Worm (Caenorhabditis elegans) whole organism, young adult: ENCODE results near the gene C06E7.88.

Source experiments
- B0019.2 ChIP-seq: fragments of 200-800 bp; sonication (Bioruptor generic); conservative IDR thresholded peaks from 2 replicates; pipeline ENCODE4 v1.3.6; 2022; ENCODE audit warnings: missing genetic modification reagents, missing genetic modification characterization, missing compliant biosample characterization
- B0336.3 ChIP-seq: fragments of 200-800 bp; sonication (Bioruptor generic); IDR thresholded peaks from 2 replicates; pipeline ENCODE4 v1.3.6; 2022; ENCODE audit warnings: missing genetic modification characterization, missing compliant biosample characterization
- C06A6.2 ChIP-seq: fragments of 200-800 bp; sonication (Bioruptor generic); conservative IDR thresholded peaks from 2 replicates; pipeline ENCODE4 v1.3.6; 2022; ENCODE audit warnings: missing genetic modification characterization, missing compliant biosample characterization
- F10E7.11 ChIP-seq: sonication (generic microtip); optimal IDR thresholded peaks from 2 replicates; lab custom pipeline; 2017; ENCODE audit warnings: mild to moderate bottlenecking, missing genetic modification characterization, moderate library complexity, missing compliant biosample characterization
- F22D6.2 ChIP-seq: sonication (generic microtip); optimal IDR thresholded peaks from 2 replicates; lab custom pipeline; 2016; ENCODE audit warnings: mild to moderate bottlenecking, missing genetic modification characterization, missing compliant biosample characterization
- F33H1.4 ChIP-seq: fragments of 200-800 bp; sonication (Bioruptor generic); IDR thresholded peaks from 2 replicates; pipeline ENCODE4 v1.3.6; 2022; ENCODE audit warnings: missing genetic modification reagents, missing genetic modification characterization, missing compliant biosample characterization
- F55B11.4 ChIP-seq: sonication (generic microtip); optimal IDR thresholded peaks from 2 replicates; lab custom pipeline; 2016; ENCODE audit warnings: missing compliant biosample characterization, missing genetic modification characterization, borderline replicate concordance; ENCODE audit not compliant: insufficient read depth
- F57C9.4 ChIP-seq: sonication (generic microtip); optimal IDR thresholded peaks from 2 replicates; lab custom pipeline; 2017; ENCODE audit warnings: mild to moderate bottlenecking, missing genetic modification characterization, missing compliant biosample characterization
- T07F8.4 ChIP-seq: sonication (generic microtip); optimal IDR thresholded peaks from 2 replicates; lab custom pipeline; 2016; ENCODE audit warnings: mild to moderate bottlenecking, missing genetic modification characterization, moderate library complexity, missing compliant biosample characterization
- Y53F4B.3 ChIP-seq: fragments of 200-800 bp; sonication (Bioruptor generic); IDR thresholded peaks from 2 replicates; pipeline ENCODE4 v1.3.6; 2022; ENCODE audit warnings: missing genetic modification reagents, missing genetic modification characterization, missing compliant biosample characterization
- Y53G8AR.9 ChIP-seq: fragments of 200-800 bp; sonication (Bioruptor generic); conservative IDR thresholded peaks from 2 replicates; pipeline ENCODE4 v1.3.6; 2022; ENCODE audit warnings: missing genetic modification reagents, missing genetic modification characterization, missing compliant biosample characterization
- Y95B8A.8 ChIP-seq: fragments of 200-800 bp; sonication (Bioruptor generic); IDR thresholded peaks from 2 replicates; pipeline ENCODE4 v1.3.6; 2022; ENCODE audit warnings: missing genetic modification reagents, missing genetic modification characterization, missing compliant biosample characterization
- ZK185.1 ChIP-seq: sonication (generic microtip); optimal IDR thresholded peaks from 2 replicates; lab custom pipeline; 2016; ENCODE audit warnings: mild to moderate bottlenecking, missing genetic modification characterization, missing compliant biosample characterization; ENCODE audit not compliant: poor library complexity, severe bottlenecking
- akir-1 ChIP-seq: fragments of 200-800 bp; sonication (Bioruptor generic); optimal IDR thresholded peaks from 2 replicates; lab custom pipeline; 2018; ENCODE audit warnings: mild to moderate bottlenecking, missing genetic modification characterization, moderate library complexity, missing compliant biosample characterization
- ama-1 ChIP-seq, 3 experiments: fragments of 150-350 bp in 1 of 3; sonication (generic microtip) in 2 of 3; optimal IDR thresholded peaks; 2 replicates each; lab custom pipeline; 2014 to 2018; ENCODE audit warnings: missing biosample characterization in 2 of 3, missing genetic modification characterization in 2 of 3, missing genetic modification reagents in 2 of 3
- attf-5 ChIP-seq: fragments of 200-800 bp; sonication (Bioruptor generic); optimal IDR thresholded peaks from 2 replicates; lab custom pipeline; 2018; ENCODE audit warnings: mild to moderate bottlenecking, missing genetic modification characterization, missing compliant biosample characterization
- bed-2 ChIP-seq: fragments of 200-800 bp; sonication (Bioruptor generic); IDR thresholded peaks from 2 replicates; pipeline ENCODE4 v1.3.6; 2022; ENCODE audit warnings: missing genetic modification reagents, missing genetic modification characterization, missing compliant biosample characterization
- ceh-91 ChIP-seq: fragments of 200-800 bp; sonication (Bioruptor generic); IDR thresholded peaks from 2 replicates; pipeline ENCODE4 v1.3.6; 2022; ENCODE audit warnings: missing genetic modification reagents, missing genetic modification characterization, missing compliant biosample characterization
- chd-7 ChIP-seq: sonication (generic microtip); optimal IDR thresholded peaks from 2 replicates; lab custom pipeline; 2016; ENCODE audit warnings: mild to moderate bottlenecking, missing genetic modification characterization, moderate library complexity, missing compliant biosample characterization
- dpl-1 ChIP-seq: fragments of 150-350 bp; optimal IDR thresholded peaks from 2 replicates; lab custom pipeline; 2014; ENCODE audit warnings: missing biosample characterization, missing genetic modification reagents, missing genetic modification characterization
- egl-44 ChIP-seq: fragments of 200-800 bp; sonication (Bioruptor generic); IDR thresholded peaks from 2 replicates; pipeline ENCODE4 v1.3.6; 2022; ENCODE audit warnings: missing genetic modification reagents, missing genetic modification characterization, missing compliant biosample characterization
- egrh-3 ChIP-seq: fragments of 200-800 bp; sonication (Bioruptor generic); IDR thresholded peaks from 2 replicates; pipeline ENCODE4 v1.3.6; 2022; ENCODE audit warnings: missing genetic modification reagents, missing genetic modification characterization, missing compliant biosample characterization
- hlh-12 ChIP-seq: sonication (generic microtip); optimal IDR thresholded peaks from 2 replicates; lab custom pipeline; 2016; ENCODE audit warnings: missing genetic modification characterization, missing compliant biosample characterization
- hmg-20 ChIP-seq: fragments of 200-800 bp; sonication (Bioruptor generic); IDR thresholded peaks from 2 replicates; pipeline ENCODE4 v1.3.6; 2022; ENCODE audit warnings: missing genetic modification reagents, missing genetic modification characterization, missing compliant biosample characterization
- hsf-1 ChIP-seq: fragments of 200-800 bp; sonication (Bioruptor generic); IDR thresholded peaks from 2 replicates; pipeline ENCODE4 v1.3.6; 2022; ENCODE audit warnings: missing genetic modification reagents, missing genetic modification characterization, missing compliant biosample characterization
- lin-40 ChIP-seq: sonication (generic microtip); optimal IDR thresholded peaks from 2 replicates; lab custom pipeline; 2016; ENCODE audit warnings: missing genetic modification characterization, mild to moderate bottlenecking, missing compliant biosample characterization, missing genotype, missing genetic modification reagents
- lir-1 ChIP-seq: fragments of 200-800 bp; sonication (Bioruptor generic); conservative IDR thresholded peaks from 2 replicates; pipeline ENCODE4 v1.3.6; 2022; ENCODE audit warnings: missing genetic modification reagents, missing genetic modification characterization, missing compliant biosample characterization
- lsl-1 ChIP-seq: fragments of 200-800 bp; sonication (Bioruptor generic); optimal IDR thresholded peaks from 2 replicates; lab custom pipeline; 2018; ENCODE audit warnings: mild to moderate bottlenecking, missing genetic modification characterization, moderate library complexity, missing compliant biosample characterization
- madf-8 ChIP-seq: fragments of 200-800 bp; sonication (Bioruptor generic); conservative IDR thresholded peaks from 2 replicates; pipeline ENCODE4 v1.3.6; 2022; ENCODE audit warnings: missing genetic modification reagents, missing genetic modification characterization, missing compliant biosample characterization
- mxl-1 ChIP-seq: sonication (generic microtip); optimal IDR thresholded peaks from 2 replicates; lab custom pipeline; 2016; ENCODE audit warnings: missing genetic modification characterization, missing compliant biosample characterization
- nfya-2 ChIP-seq: fragments of 200-800 bp; sonication (Bioruptor generic); IDR thresholded peaks from 2 replicates; pipeline ENCODE4 v1.3.6; 2022; ENCODE audit warnings: missing genetic modification reagents, missing genetic modification characterization, missing compliant biosample characterization
- nhr-80 ChIP-seq: sonication (generic microtip); optimal IDR thresholded peaks from 2 replicates; lab custom pipeline; 2016; ENCODE audit warnings: missing genetic modification characterization, missing compliant biosample characterization
- rpc-1 ChIP-seq, 2 experiments: fragments of 150-350 bp in 1 of 2; sonication (generic microtip) in 1 of 2; optimal IDR thresholded peaks; 2 replicates each; lab custom pipeline; 2014 to 2018; ENCODE audit warnings: missing biosample characterization in 1 of 2, missing genetic modification characterization in 1 of 2, missing genetic modification reagents in 1 of 2, missing genotype in 1 of 2
- snpc-1.1 ChIP-seq: sonication (generic microtip); optimal IDR thresholded peaks from 2 replicates; lab custom pipeline; 2017; ENCODE audit warnings: missing genetic modification characterization, mild to moderate bottlenecking, missing compliant biosample characterization, antibody characterized with exemption, moderate library complexity, missing genotype, missing genetic modification reagents; ENCODE audit not compliant: insufficient read depth
- tbp1 ChIP-seq: fragments of 200-800 bp; sonication (Bioruptor generic); optimal IDR thresholded peaks from 2 replicates; lab custom pipeline; 2018; ENCODE audit warnings: mild to moderate bottlenecking, missing genetic modification characterization, missing compliant biosample characterization
- tlf-1 ChIP-seq: fragments of 200-800 bp; sonication (Bioruptor generic); optimal IDR thresholded peaks from 2 replicates; lab custom pipeline; 2018; ENCODE audit warnings: mild to moderate bottlenecking, missing genetic modification characterization, missing compliant biosample characterization
- unc-130 ChIP-seq: sonication (generic microtip); optimal IDR thresholded peaks from 2 replicates; lab custom pipeline; 2016; ENCODE audit warnings: missing genetic modification reagents, missing genetic modification characterization, missing compliant biosample characterization
- xnd-1 ChIP-seq: sonication (generic microtip); optimal IDR thresholded peaks from 2 replicates; lab custom pipeline; 2016; ENCODE audit warnings: missing genotype, missing genetic modification reagents, missing genetic modification characterization, missing compliant biosample characterization
- zfh-2 ChIP-seq: fragments of 200-800 bp; sonication (Bioruptor generic); conservative IDR thresholded peaks from 2 replicates; pipeline ENCODE4 v1.3.6; 2022; ENCODE audit warnings: missing genetic modification reagents, missing genetic modification characterization, missing compliant biosample characterization
- ztf-18 ChIP-seq: sonication (generic microtip); optimal IDR thresholded peaks from 2 replicates; lab custom pipeline; 2016; ENCODE audit warnings: missing genotype, mild to moderate bottlenecking, missing genetic modification characterization, missing compliant biosample characterization
- ztf-25 ChIP-seq: fragments of 200-800 bp; sonication (Bioruptor generic); IDR thresholded peaks from 2 replicates; pipeline ENCODE4 v1.3.6; 2022; ENCODE audit warnings: missing genetic modification reagents, missing genetic modification characterization, missing compliant biosample characterization

The C06E7.88 gene

DNA sequence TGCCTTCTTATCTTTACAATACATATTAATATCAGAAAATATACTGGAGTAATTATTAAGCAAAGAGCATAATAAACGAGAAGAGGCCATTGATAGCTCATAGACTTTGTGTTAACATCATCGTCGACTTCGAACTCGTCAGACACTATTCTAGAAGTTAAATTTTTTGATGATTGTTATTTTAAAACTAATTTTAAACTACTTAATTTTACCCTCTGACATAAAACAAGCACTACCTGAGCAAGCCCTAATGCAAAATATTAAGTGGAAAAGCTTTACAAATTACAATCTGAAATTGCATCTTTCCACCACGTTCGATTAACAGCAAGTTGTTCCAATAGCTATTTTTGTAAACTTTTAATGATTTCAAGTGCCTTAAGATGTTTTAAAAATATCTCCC lies 3.0 kb upstream of the C06E7.88 start, which contains the start of gene srv-17:
TSS of gene srv-17 (minus strand) at position 101 of the 400 bp plus-strand sequence.
- TF ChIP-seq lsl-1 (GFP tag; lab: Kevin White, UChicago) (no peak), chd-7 (tag; lab: Kevin White, UChicago) (no peak)

DNA sequence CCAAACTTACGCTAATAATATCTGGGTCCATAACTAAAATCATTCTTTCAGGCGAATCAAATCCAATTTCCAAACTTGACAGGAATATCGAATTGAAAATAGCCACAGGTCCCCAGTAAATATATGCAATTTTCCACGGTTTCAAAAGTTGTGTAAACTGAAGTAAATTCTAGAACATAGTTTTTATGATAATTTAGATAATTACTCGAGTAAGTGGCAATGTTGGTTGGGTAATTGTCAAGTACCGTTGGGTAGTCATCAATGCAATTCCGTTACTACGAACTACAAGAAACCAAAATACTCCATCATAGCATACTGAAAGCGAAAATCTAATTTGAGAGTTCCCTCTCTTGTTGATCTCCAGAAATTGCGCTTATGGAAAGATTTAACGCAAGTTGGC lies 2.3 kb upstream of the C06E7.88 start:
- TF ChIP-seq egl-44 (no peak), zfh-2 (GFP tag; lab: Robert Waterston, UW) (no peak), hsf-1 (GFP tag; lab: Robert Waterston, UW) (no peak), F57C9.4 (tag; lab: Kevin White, UChicago) (no peak), ceh-91 (GFP tag; lab: Robert Waterston, UW) (no peak), B0336.3 (GFP tag; lab: Robert Waterston, UW) (no peak), hmg-20 (GFP tag; lab: Robert Waterston, UW) (no peak), C06A6.2 (no peak), unc-130 (GFP tag; lab: Kevin White, UChicago) (no peak), dpl-1 (no peak), ztf-25 (GFP tag; lab: Robert Waterston, UW) (no peak), bed-2 (GFP tag; lab: Robert Waterston, UW) (no peak), T07F8.4 (tag; lab: Kevin White, UChicago) (no peak), Y53G8AR.9 (no peak), hlh-12 (tag; lab: Kevin White, UChicago) (no peak), B0019.2 (GFP tag; lab: Robert Waterston, UW) (no peak), egrh-3 (no peak), chd-7 (tag; lab: Kevin White, UChicago) (no peak), rpc-1 (optimal IDR thresholded peaks at IDR 0.05; lab: Kevin White, UChicago) (no peak), rpc-1 (tag; optimal IDR thresholded peaks at IDR 0.05; lab: Kevin White, UChicago) (no peak), Y53F4B.3 (GFP tag; lab: Robert Waterston, UW) (no peak)

DNA sequence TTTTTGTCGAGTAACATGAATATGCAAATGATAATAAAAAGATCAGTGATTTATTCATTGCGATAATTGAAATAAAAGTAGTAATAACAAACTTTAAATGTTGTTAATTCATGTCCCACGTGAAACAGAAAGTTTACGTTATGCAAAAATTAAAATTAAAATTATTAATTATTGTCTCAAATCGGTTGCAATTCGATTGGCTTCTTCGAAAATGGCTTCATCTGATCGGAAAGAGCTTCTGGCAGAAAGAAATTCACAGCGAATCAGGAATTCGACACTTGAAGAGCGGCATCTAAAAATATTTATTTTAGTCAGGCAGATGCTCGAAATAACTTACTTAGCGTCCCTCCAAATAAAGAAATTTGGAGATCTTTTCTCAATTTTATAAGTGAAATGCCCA lies 1.3 kb downstream of the C06E7.88 start, which contains the start of gene spe-27:
TSS of gene spe-27 (minus strand) at position 101 of the 400 bp plus-strand sequence.
- TF ChIP-seq F55B11.4 (no peak), akir-1 (GFP tag; lab: Kevin White, UChicago) (no peak), Y95B8A.8 (GFP tag; lab: Robert Waterston, UW) (no peak), F22D6.2 (tag; lab: Kevin White, UChicago) (no peak), F33H1.4 (no peak), tlf-1 (GFP tag; lab: Kevin White, UChicago) (no peak), tbp1 (GFP tag; lab: Kevin White, UChicago) (no peak), mxl-1 (tag; lab: Kevin White, UChicago) (no peak), nhr-80 (tag; lab: Kevin White, UChicago) (no peak), ztf-25 (GFP tag; lab: Robert Waterston, UW) (no peak), madf-8 (GFP tag; lab: Robert Waterston, UW) (no peak), B0336.3 (GFP tag; lab: Robert Waterston, UW) (no peak), snpc-1.1 (no peak)

DNA sequence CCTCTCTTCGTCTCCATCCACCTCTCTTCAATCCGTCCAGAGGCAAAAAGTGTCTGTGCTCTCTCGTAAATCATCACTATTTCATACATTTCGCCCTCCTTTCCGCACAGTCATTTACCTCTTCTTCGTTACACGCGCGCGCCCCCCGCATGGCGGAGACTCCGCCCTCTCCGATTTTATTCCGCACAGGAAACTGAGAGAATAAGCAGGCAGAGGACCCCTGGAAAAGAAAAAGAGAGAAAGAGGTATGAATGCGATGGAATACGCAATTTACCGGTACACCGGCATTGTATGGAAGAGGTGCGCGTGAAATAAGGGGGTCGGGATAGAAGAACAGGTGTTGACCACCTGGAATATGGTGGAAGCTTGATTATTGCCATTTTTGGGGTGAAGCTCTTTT lies 6.3 kb downstream of the C06E7.88 start:
- TF ChIP-seq ztf-18: no peak
- no peak for TF ChIP-seq attf-5
- no peak for TF ChIP-seq unc-130 (GFP tag; lab: Kevin White, UChicago)
- TF ChIP-seq ZK185.1: no peak
- no peak for TF ChIP-seq nfya-2 (GFP tag; lab: Robert Waterston, UW)
- no peak for TF ChIP-seq lin-40 (tag; lab: Kevin White, UChicago)
- no peak for TF ChIP-seq ama-1 (optimal IDR thresholded peaks at IDR 0.05; lab: Kevin White, UChicago)
- no peak for TF ChIP-seq ama-1 (GFP tag; optimal IDR thresholded peaks at IDR 0.05; lab: Kevin White, UChicago)
- TF ChIP-seq C06A6.2: no peak
- TF ChIP-seq F33H1.4: no peak
- no peak for TF ChIP-seq lir-1 (GFP tag; lab: Robert Waterston, UW)
- TF ChIP-seq xnd-1 (tag; lab: Kevin White, UChicago): no peak
- TF ChIP-seq F10E7.11: no peak
